Fruit fly (Drosophila melanogaster): ENCODE data around the gene Trp1.

Gene Trp1

dm6 chr2L:9984078-9984772 lies 25.0 kb upstream of the Trp1 start, which contains the start of gene bib (continued):
- TF ChIP-seq tin (GFP tag; optimal IDR thresholded peaks at IDR 0.05), result peak; percentile 85
- TF ChIP-seq hth (optimal IDR thresholded peaks at IDR 0.05), result no peak
- TF ChIP-seq CG13624 (GFP tag; optimal IDR thresholded peaks at IDR 0.05), result no peak
- peak; percentile 75 for TF ChIP-seq Max (GFP tag; optimal IDR thresholded peaks at IDR 0.05)
- TF ChIP-seq CG10147 (GFP tag; optimal IDR thresholded peaks at IDR 0.05), result peak; percentile 74
- peak; percentile 1 for TF ChIP-seq maf-S (GFP tag; optimal IDR thresholded peaks at IDR 0.05)
- TF ChIP-seq gem (tag; optimal IDR thresholded peaks at IDR 0.05), result peak; percentile 94
- no peak for TF ChIP-seq CG3995 (GFP tag; optimal IDR thresholded peaks at IDR 0.05)
- peak; percentile 43; the same call in 1 of the 3 replicates for TF ChIP-seq CG6791 (GFP tag; IDR thresholded peaks at IDR 0.05; ENCODE audit: partially characterized antibody)
- TF ChIP-seq CG4282 (GFP tag; optimal IDR thresholded peaks at IDR 0.05), result no peak
- TF ChIP-seq zfh1 (GFP tag; IDR thresholded peaks at IDR 0.05), result peak; percentile 69; the same call in 2 of the 3 replicates
- TF ChIP-seq psq (GFP tag; optimal IDR thresholded peaks at IDR 0.05), result peak; percentile 55
- 0 out of 3 replicates have a peak, but pooled peaks have one; percentile 38 for TF ChIP-seq CG2889 (GFP tag; IDR thresholded peaks at IDR 0.05)
- peak; percentile 67 for TF ChIP-seq Rfx (GFP tag; IDR thresholded peaks at IDR 0.05)
- TF ChIP-seq CG16863 (GFP tag; optimal IDR thresholded peaks at IDR 0.05), result no peak
- no peak for TF ChIP-seq CG33213 (GFP tag; optimal IDR thresholded peaks at IDR 0.05)
- no peak for TF ChIP-seq br (optimal IDR thresholded peaks at IDR 0.05)
- peak; percentile 95 for TF ChIP-seq CG15696 (tag; optimal IDR thresholded peaks at IDR 0.05)
- TF ChIP-seq CG7963 (GFP tag; IDR thresholded peaks at IDR 0.05; ENCODE audit: partially characterized antibody), result no peak
- peak; percentile 58 for TF ChIP-seq CG32772 (GFP tag; IDR thresholded peaks at IDR 0.05)
- TF ChIP-seq CG13894 (tag; optimal IDR thresholded peaks at IDR 0.05), result peak; percentile 18
- TF ChIP-seq hb (GFP tag; IDR thresholded peaks at IDR 0.05; ENCODE audit: partially characterized antibody), result no peak
- peak; percentile 91 for TF ChIP-seq CG7839 (tag; optimal IDR thresholded peaks at IDR 0.05)
- TF ChIP-seq CG12104 (GFP tag; optimal IDR thresholded peaks at IDR 0.05), result peak; percentile 78
- peak; percentile 77 for TF ChIP-seq nerfin-1 (tag; optimal IDR thresholded peaks at IDR 0.05)
- no peak for TF ChIP-seq Hmx (GFP tag; optimal IDR thresholded peaks at IDR 0.05)
- TF ChIP-seq CG9932 (GFP tag; IDR thresholded peaks at IDR 0.05), result no peak
- TF ChIP-seq Dfd (GFP tag; optimal IDR thresholded peaks at IDR 0.05), result peak in 1 of 2 experiments; percentile 2
- TF ChIP-seq klu (GFP tag; IDR thresholded peaks at IDR 0.05), result no peak; the same call in 1 of the 2 replicates
- TF ChIP-seq CG4707 (GFP tag; optimal IDR thresholded peaks at IDR 0.05), result peak; percentile 52
- TF ChIP-seq CG3281 (GFP tag; optimal IDR thresholded peaks at IDR 0.05), result peak; percentile 77
- TF ChIP-seq fd102C (GFP tag; optimal IDR thresholded peaks at IDR 0.05), result peak; percentile 78
- no peak for TF ChIP-seq ap (GFP tag; IDR thresholded peaks at IDR 0.05)
- no peak for TF ChIP-seq CG15073 (GFP tag; optimal IDR thresholded peaks at IDR 0.05)
- no peak for TF ChIP-seq usp (GFP tag; optimal IDR thresholded peaks at IDR 0.05)
- TF ChIP-seq Dad (GFP tag; optimal IDR thresholded peaks at IDR 0.05), result peak; percentile 34
- TF ChIP-seq Sry-δ (GFP tag; optimal IDR thresholded peaks at IDR 0.05), result no peak
- peak; percentile 85 for TF ChIP-seq CG12659 (GFP tag; optimal IDR thresholded peaks at IDR 0.05)
- peak; percentile 94 for TF ChIP-seq pfk (GFP tag; optimal IDR thresholded peaks at IDR 0.05)
- peak; percentile 34 for TF ChIP-seq CG10565 (GFP tag; optimal IDR thresholded peaks at IDR 0.05)
- no peak for TF ChIP-seq Lim3 (GFP tag; IDR thresholded peaks at IDR 0.05)
- peak; percentile 68 for TF ChIP-seq salm (tag; optimal IDR thresholded peaks at IDR 0.05)
- peak; percentile 44 for TF ChIP-seq Aef1 (GFP tag; IDR thresholded peaks at IDR 0.05)
- no peak for TF ChIP-seq Poxn (GFP tag; IDR thresholded peaks at IDR 0.05)
- TF ChIP-seq cwo (GFP tag; optimal IDR thresholded peaks at IDR 0.05), result peak; percentile 80
- no peak for TF ChIP-seq HmgD (GFP tag; optimal IDR thresholded peaks at IDR 0.05)
- no peak for TF ChIP-seq p53 (GFP tag; optimal IDR thresholded peaks at IDR 0.05)
- peak; percentile 71 for TF ChIP-seq CG2116 (GFP tag; optimal IDR thresholded peaks at IDR 0.05)
- peak; percentile 90 for TF ChIP-seq CG2678 (tag; optimal IDR thresholded peaks at IDR 0.05)
- TF ChIP-seq CG4424 (GFP tag; optimal IDR thresholded peaks at IDR 0.05), result peak; percentile 90
- TF ChIP-seq CG17186 (GFP tag; optimal IDR thresholded peaks at IDR 0.05), result peak; percentile 41
